Worm (Caenorhabditis elegans) whole organism, L4/young adult: Measurements from ENCODE around the gene srr-8.

ENCODE experiments used
- W03F9.2 ChIP-seq: fragments of 150-350 bp; optimal IDR thresholded peaks from 2 replicates; lab custom pipeline; 2014; ENCODE audit warnings: missing biosample characterization, missing genetic modification characterization
- dao-5 ChIP-seq: sonication (generic microtip); optimal IDR thresholded peaks from 2 replicates; lab custom pipeline; 2016; ENCODE audit warnings: missing genotype, missing genetic modification characterization, moderate library complexity, missing compliant biosample characterization
- him-1 ChIP-seq: sonication (generic microtip); optimal IDR thresholded peaks from 2 replicates; lab custom pipeline; 2016; ENCODE audit warnings: missing genotype, missing genetic modification reagents, missing genetic modification characterization, missing compliant biosample characterization

srr-8 gene

DNA sequence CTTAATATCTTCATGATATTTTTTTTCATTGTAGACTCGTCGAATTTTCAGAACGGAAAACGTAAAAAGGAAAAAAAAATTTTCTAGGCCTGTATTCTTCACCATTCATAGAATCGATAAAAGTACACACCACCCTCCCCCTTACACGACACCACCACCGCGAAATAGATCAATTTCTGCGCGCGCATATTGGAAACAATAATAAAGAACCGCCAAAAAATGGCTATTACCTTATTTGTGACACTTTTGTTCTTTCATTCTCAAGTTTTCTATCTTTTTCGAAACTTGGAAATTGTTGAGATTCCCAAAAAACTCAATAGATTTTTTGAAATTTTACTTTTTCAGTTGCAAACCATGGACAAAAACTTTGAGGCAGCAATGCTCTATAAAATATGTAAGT, 26.3 kb upstream of the srr-8 start, which contains the start of gene F26G5.1:
F26G5.1 (plus strand) TSS at position 339 of the 400 bp plus-strand sequence.
- TF ChIP-seq W03F9.2 (tag; lab: Kevin White, UChicago): no peak
- no peak for TF ChIP-seq him-1

DNA sequence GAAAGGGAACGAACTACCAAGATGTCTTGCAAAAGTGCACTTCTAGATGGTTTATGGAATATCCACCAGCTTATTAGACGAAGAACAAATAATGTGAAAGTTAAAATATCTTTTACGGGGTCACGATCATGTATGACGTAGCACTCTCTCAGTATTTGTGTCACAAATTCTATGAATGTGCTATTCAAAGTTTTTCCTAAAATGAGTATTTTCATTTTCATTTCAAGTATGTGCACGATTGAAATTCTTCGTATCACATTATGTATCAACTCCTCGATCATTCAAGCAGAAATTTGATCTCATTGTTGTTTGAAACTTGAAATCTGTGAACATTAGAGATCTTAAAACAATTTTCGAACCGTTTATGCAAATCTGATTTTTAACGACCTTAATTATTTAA, 23.9 kb upstream of the srr-8 start:
- no peak for TF ChIP-seq W03F9.2 (tag; lab: Kevin White, UChicago)
- TF ChIP-seq him-1: no peak
- TF ChIP-seq dao-5 (tag; lab: Kevin White, UChicago): no peak

DNA sequence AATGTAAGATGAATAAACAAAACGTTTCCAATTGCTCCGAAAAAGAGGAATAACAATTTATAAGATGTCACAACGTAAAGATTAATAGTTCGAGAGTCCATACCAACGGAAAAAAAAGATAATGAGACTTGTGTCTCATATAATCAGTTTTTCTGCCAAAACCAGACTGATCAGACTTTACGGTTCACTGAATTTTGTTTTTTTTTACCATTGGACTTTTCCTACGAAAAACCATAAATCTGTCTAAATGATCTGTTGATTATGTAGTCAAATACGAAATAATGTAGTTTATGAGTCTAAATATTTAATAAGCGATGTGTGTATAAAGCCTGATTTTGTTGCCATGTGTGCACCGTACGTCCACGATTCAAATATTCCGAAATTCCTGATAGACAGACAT, 22.4 kb upstream of the srr-8 start, which contains the start of gene srsx-11:
srsx-11 (minus strand) TSS at position 101 of the 400 bp plus-strand sequence.
- TF ChIP-seq W03F9.2 (tag; lab: Kevin White, UChicago): no peak
- TF ChIP-seq dao-5 (tag; lab: Kevin White, UChicago): no peak

DNA sequence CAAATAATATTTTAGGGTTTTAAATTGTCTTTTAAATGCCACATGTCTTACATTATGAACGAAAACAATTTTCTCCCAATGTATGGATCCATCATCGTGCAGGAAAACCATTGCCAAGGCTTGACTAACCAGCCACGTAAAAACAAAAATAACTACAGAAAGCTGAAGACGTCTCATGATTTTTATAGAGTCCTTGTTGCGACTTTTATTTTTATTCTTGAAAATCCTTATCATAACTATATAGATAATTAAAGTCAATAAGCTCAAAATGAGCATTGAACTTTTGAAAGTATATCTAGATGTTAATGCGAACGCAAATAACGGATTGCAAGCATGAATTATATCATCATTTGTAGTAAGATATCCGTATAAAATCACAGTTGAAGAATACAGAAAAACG, 21.4 kb upstream of the srr-8 start:
- TF ChIP-seq dao-5 (tag; lab: Kevin White, UChicago) (no peak), W03F9.2 (tag; lab: Kevin White, UChicago) (no peak), him-1 (no peak)

DNA sequence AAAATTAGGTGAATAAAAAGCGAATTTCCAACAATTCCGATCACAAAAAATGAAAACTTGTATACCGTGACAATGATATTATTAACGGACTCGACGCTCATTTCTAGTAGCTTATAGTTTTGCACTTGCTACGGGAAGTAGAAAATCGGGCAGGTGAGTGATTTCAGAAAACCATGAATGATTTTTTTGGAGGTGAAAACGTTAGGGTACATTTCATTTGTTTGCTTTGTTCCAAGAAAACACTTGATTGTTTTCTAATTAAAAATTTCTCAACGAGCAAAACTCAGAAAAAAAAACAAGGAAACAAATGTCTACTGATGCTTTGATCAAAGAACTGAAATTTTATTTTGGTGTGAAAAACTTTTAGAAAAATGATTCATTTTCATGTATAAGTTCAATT, 20.6 kb upstream of the srr-8 start, which contains the start of gene srsx-12:
srsx-12 (minus strand) TSS at position 101 of the 400 bp plus-strand sequence.
- TF ChIP-seq him-1 (no peak), dao-5 (tag; lab: Kevin White, UChicago) (no peak), W03F9.2 (tag; lab: Kevin White, UChicago) (no peak)

DNA sequence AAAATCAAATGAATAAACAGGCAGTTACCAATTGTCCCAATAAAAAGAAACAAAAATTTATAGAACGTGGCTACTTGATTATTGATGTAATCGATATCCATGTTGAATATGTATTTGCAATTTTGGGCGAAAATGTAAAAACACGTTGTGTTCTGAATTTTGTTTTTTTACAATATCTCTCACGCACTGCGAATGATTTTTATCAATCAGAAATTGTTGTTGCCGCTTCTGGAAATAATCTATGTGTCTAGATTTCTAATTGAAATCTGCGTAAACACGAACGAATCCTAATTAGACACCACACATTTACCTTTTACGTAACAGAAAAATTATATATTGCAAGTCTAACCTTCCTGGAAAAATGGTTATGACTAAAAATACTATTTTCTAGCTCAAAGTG, 18.4 kb upstream of the srr-8 start, which contains the start of gene srsx-13:
srsx-13 (minus strand) TSS at position 101 of the 400 bp plus-strand sequence.
- TF ChIP-seq him-1 (no peak), W03F9.2 (tag; lab: Kevin White, UChicago) (no peak), dao-5 (tag; lab: Kevin White, UChicago) (no peak)

DNA sequence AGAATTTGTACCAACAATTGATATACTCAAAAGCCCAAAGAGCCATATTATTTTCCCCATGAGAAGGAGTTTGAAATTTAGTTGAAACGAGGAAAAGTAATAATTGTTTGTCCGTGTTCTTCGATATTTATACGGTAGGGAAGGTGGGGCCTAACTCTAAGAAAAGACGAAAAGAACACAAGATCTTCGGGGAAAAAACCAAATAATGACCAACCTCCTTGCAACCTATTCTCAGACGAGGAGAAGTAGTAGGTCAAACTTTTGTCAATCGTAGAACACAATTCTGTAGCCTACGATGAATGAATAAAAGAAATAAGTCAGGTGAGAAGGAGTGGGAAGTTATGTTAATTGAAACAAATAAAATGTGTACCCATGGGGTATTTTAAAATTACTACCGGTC, 14.4 kb upstream of the srr-8 start, which contains the start of gene ncx-8:
ncx-8 (minus strand) TSS at position 101 of the 400 bp plus-strand sequence.
- TF ChIP-seq him-1: no peak
- TF ChIP-seq W03F9.2 (tag; lab: Kevin White, UChicago): no peak
- no peak for TF ChIP-seq dao-5 (tag; lab: Kevin White, UChicago)

DNA sequence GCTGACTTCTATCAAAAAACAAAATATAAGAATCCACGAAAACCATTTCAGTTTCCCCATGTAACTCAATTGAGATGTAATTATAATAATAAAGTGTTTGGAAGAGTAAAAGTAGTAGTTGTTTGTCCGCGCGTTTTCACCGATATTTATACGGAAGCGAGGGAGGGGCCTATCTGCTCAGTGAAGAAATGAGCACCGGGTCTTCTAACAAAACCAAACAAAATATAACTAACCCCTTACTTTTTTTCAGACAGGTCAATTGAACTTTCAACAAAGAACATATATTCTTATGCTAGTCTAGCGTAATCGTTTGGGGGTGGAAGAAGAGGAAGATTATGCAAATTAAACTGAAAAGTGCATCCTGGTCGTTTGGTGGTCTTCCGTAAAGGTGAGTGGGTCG, 6.3 kb upstream of the srr-8 start, which contains the start of gene ncx-9:
ncx-9 (minus strand) TSS at position 101 of the 400 bp plus-strand sequence.
- TF ChIP-seq dao-5 (tag; lab: Kevin White, UChicago) (no peak), W03F9.2 (tag; lab: Kevin White, UChicago) (no peak), him-1 (no peak)

DNA sequence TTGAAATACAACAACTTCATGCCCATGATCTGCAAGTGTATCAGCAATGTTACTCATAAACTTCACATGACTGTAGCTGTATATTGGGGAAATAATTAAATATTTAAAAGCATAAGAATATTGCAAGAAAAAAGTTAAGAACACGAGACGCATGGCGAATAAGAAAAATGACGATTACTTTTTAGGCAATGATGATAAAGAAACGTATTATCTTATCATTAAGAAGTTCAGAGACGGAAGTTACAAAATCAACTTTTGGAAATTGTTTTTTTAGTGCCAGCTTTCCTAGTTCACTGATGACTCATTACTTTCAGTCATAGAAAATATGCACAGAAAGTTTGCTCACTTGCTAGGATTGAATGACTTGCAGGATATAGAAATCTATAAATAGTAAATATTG, 1.1 kb upstream of the srr-8 start, which contains the start of gene ugt-7:
ugt-7 (minus strand) TSS at position 161 of the 400 bp plus-strand sequence.
- TF ChIP-seq him-1 (no peak), dao-5 (tag; lab: Kevin White, UChicago) (no peak), W03F9.2 (tag; lab: Kevin White, UChicago) (no peak)

DNA sequence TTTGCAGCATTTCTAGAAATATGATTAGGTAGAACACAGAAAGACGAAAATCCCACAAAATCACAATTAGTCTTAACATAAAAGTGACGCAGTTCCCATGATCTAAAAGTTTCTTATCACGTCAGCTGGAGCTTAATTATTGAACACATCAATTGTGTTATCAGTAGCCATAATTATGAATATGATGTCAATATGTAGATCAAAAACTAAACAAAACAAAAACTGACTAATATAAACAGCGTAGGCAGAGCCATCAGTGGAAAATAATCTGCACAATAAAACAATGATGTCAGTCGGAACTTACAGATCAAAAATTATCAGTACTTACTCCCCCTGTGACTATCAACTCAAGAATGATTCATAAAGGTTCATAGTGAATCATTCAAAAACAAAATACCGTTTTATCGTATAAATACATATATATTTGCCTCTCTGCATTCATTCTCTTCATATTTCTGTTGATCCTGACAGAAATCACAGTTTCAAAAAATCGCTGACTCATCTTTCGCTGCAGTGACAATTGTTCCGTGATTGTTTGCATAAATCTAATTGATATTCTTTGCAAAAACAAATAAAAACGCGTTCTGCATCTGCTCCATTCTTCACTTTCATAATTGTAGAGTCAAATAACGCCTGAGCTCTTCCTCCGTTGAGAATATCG, 10.8 kb downstream of the srr-8 start, which contains the start of gene srr-6:
srr-6 (plus strand) TSS at position 611 of the 661 bp plus-strand sequence.
- no peak for TF ChIP-seq W03F9.2 (tag; lab: Kevin White, UChicago)
- TF ChIP-seq dao-5 (tag; lab: Kevin White, UChicago): no peak
- no peak for TF ChIP-seq him-1

DNA sequence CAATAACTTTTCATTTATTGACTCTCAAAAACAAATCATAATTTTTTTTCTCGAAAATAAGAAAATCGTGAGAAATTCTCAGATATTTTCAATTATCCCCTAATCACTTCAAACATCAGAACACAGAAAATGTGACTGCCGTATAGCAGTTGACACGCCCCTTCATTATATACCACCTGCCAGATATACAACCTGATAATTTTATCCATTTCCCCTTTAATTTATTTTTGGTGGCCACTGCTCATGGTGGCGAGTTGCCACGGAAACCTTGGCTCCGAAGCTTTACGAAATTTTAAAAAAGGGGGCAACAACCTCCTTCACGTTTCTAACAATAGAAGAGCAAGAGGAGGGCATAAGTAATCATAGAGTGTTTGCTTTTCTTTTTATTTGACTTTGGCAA, 15.2 kb downstream of the srr-8 start:
- TF ChIP-seq W03F9.2 (tag; lab: Kevin White, UChicago) (no peak), dao-5 (tag; lab: Kevin White, UChicago) (no peak), him-1 (no peak)

DNA sequence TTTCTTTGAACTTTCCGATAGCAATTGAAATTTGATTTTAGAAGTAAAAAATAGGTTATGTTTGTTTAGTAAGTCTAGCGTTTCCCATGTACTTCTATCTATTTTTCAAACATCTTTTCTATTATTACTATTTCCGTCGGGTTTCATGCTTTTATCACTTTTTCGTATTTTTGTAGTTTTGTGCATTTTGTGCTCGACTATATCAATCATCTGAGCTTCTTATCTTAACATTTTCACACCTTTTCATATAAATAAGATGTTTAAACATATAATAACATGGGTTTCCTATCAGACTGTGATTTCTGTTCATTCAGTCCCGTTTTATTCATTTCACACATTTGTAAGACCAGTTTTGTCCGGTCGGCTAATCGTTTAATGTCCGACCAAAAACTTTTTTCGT, 16.6 kb downstream of the srr-8 start:
- TF ChIP-seq W03F9.2 (tag; lab: Kevin White, UChicago) (no peak), him-1 (no peak), dao-5 (tag; lab: Kevin White, UChicago) (no peak)

DNA sequence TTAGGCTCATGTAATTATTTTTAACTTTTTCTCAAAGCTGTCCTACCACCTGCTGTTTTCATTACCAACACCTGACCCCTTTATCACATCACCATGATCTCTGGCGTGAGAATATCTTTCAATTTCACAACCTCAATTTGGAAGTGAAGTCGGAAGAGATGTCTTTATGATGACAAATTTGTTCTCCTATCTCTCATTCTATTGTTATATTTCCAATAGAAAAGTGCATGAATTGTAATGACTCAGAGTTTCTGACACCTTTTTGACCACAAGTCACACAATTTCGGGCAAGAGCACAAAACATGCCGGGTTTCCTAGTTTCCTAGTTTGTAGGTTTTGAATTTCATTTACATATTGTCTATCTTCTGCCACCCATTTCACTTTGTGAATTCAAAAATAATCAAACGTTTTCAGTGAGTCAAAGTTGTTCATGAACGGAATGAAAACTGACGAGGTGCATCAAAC, 17.4 kb downstream of the srr-8 start, which contains the start of gene srr-4:
srr-4 (plus strand) TSS at position 415 of the 465 bp plus-strand sequence.
- TF ChIP-seq W03F9.2 (tag; lab: Kevin White, UChicago): no peak
- no peak for TF ChIP-seq dao-5 (tag; lab: Kevin White, UChicago)
- no peak for TF ChIP-seq him-1

DNA sequence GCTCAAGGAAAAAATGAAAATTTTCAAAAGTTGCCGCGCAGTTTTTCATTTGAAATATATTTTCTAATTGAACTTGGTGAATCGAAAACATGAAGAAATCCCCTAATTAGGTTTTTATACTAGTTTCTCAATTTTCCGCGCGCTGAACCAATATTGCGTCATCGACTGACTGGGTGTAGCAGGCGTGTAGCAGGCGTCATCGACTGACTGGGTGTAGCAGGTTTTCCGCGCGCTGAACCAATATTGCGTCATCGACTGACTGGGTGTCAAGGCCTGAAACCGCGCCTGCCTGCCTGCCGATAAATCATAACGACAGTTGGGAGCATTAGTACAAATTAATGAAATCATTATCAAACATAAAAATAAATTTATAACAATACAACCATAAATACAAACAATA, 21.9 kb downstream of the srr-8 start:
- TF ChIP-seq W03F9.2 (tag; lab: Kevin White, UChicago): no peak
- TF ChIP-seq dao-5 (tag; lab: Kevin White, UChicago): no peak
- TF ChIP-seq him-1: no peak
